Worm (Caenorhabditis elegans) whole organism, young adult: ENCODE data around the gene ugt-32.

ENCODE experiments used
- B0019.2 ChIP-seq: fragments of 200-800 bp; sonication (Bioruptor generic); conservative IDR thresholded peaks from 2 replicates; pipeline ENCODE4 v1.3.6; 2022; ENCODE audit warnings: missing genetic modification reagents, missing genetic modification characterization, missing compliant biosample characterization
- B0261.1 ChIP-seq: sonication (generic microtip); optimal IDR thresholded peaks from 2 replicates; lab custom pipeline; 2016; ENCODE audit warnings: mild to moderate bottlenecking, missing genetic modification characterization, moderate library complexity, missing compliant biosample characterization
- B0336.3 ChIP-seq: fragments of 200-800 bp; sonication (Bioruptor generic); IDR thresholded peaks from 2 replicates; pipeline ENCODE4 v1.3.6; 2022; ENCODE audit warnings: missing genetic modification characterization, missing compliant biosample characterization
- D2030.7 ChIP-seq: fragments of 200-800 bp; sonication (Bioruptor generic); IDR thresholded peaks from 2 replicates; pipeline ENCODE4 v1.3.6; 2022; ENCODE audit warnings: missing genetic modification reagents, missing genetic modification characterization, missing compliant biosample characterization
- F37B4.10 ChIP-seq: fragments of 200-800 bp; sonication (Bioruptor generic); IDR thresholded peaks from 2 replicates; pipeline ENCODE4 v1.3.6; 2022; ENCODE audit warnings: missing genetic modification characterization, missing compliant biosample characterization
- F39B2.1 ChIP-seq: fragments of 200-800 bp; sonication (Bioruptor generic); IDR thresholded peaks from 2 replicates; pipeline ENCODE4 v1.3.6; 2022; ENCODE audit warnings: missing genetic modification reagents, missing genetic modification characterization, missing compliant biosample characterization
- Y56A3A.18 ChIP-seq: fragments of 200-800 bp; sonication (Bioruptor generic); IDR thresholded peaks from 2 replicates; pipeline ENCODE4 v1.3.6; 2022; ENCODE audit warnings: missing genetic modification reagents, missing genetic modification characterization, missing compliant biosample characterization
- Y67H2A.10 ChIP-seq: fragments of 200-800 bp; sonication (Bioruptor generic); conservative IDR thresholded peaks from 2 replicates; pipeline ENCODE4 v1.3.6; 2022; ENCODE audit warnings: missing genetic modification reagents, missing genetic modification characterization, missing compliant biosample characterization
- ZK185.1 ChIP-seq: sonication (generic microtip); optimal IDR thresholded peaks from 2 replicates; lab custom pipeline; 2016; ENCODE audit warnings: mild to moderate bottlenecking, missing genetic modification characterization, missing compliant biosample characterization; ENCODE audit not compliant: poor library complexity, severe bottlenecking
- aptf-2 ChIP-seq: fragments of 200-800 bp; sonication (Bioruptor generic); conservative IDR thresholded peaks from 2 replicates; pipeline ENCODE4 v1.3.6; 2022; ENCODE audit warnings: missing genetic modification reagents, missing genetic modification characterization, missing compliant biosample characterization
- atf-7 ChIP-seq: sonication (generic microtip); optimal IDR thresholded peaks from 2 replicates; lab custom pipeline; 2017; ENCODE audit warnings: mild to moderate bottlenecking, missing genetic modification characterization, missing compliant biosample characterization
- attf-3 ChIP-seq: fragments of 200-800 bp; sonication (Bioruptor generic); conservative IDR thresholded peaks from 2 replicates; pipeline ENCODE4 v1.3.6; 2022; ENCODE audit warnings: missing genetic modification reagents, missing genetic modification characterization, missing compliant biosample characterization
- attf-5 ChIP-seq: fragments of 200-800 bp; sonication (Bioruptor generic); optimal IDR thresholded peaks from 2 replicates; lab custom pipeline; 2018; ENCODE audit warnings: mild to moderate bottlenecking, missing genetic modification characterization, missing compliant biosample characterization
- cebp-1 ChIP-seq, 2 experiments: fragments of 200-800 bp in 1 of 2; sonication (Bioruptor generic) in 1 of 2; sonication (generic microtip) in 1 of 2; IDR thresholded peaks in 1 of 2; optimal IDR thresholded peaks in 1 of 2; 2 replicates each; pipeline versions ENCODE4 v1.3.6 to Lab custom; 2017 to 2022; ENCODE audit warnings: missing compliant biosample characterization in 2 of 2, missing genetic modification characterization in 2 of 2, mild to moderate bottlenecking in 1 of 2, missing genetic modification reagents in 1 of 2, moderate library complexity in 1 of 2
- cebp-2 ChIP-seq: fragments of 200-800 bp; sonication (Bioruptor generic); IDR thresholded peaks from 2 replicates; pipeline ENCODE4 v1.3.6; 2022; ENCODE audit warnings: missing genetic modification characterization, missing compliant biosample characterization
- ceh-27 ChIP-seq: fragments of 200-800 bp; sonication (Bioruptor generic); optimal IDR thresholded peaks from 2 replicates; lab custom pipeline; 2018; ENCODE audit warnings: mild to moderate bottlenecking, missing genetic modification characterization, moderate library complexity, missing compliant biosample characterization
- ceh-79 ChIP-seq: sonication (generic microtip); optimal IDR thresholded peaks from 2 replicates; lab custom pipeline; 2017; ENCODE audit warnings: mild to moderate bottlenecking, missing genetic modification characterization, missing compliant biosample characterization
- ceh-91 ChIP-seq: fragments of 200-800 bp; sonication (Bioruptor generic); IDR thresholded peaks from 2 replicates; pipeline ENCODE4 v1.3.6; 2022; ENCODE audit warnings: missing genetic modification reagents, missing genetic modification characterization, missing compliant biosample characterization
- dox-1 ChIP-seq: fragments of 200-800 bp; sonication (Bioruptor generic); IDR thresholded peaks from 2 replicates; pipeline ENCODE4 v1.3.6; 2022; ENCODE audit warnings: missing genetic modification reagents, missing genetic modification characterization, missing compliant biosample characterization
- dpl-1 ChIP-seq: fragments of 150-350 bp; optimal IDR thresholded peaks from 2 replicates; lab custom pipeline; 2014; ENCODE audit warnings: missing biosample characterization, missing genetic modification reagents, missing genetic modification characterization
- efl-1 ChIP-seq: fragments of 150-350 bp; optimal IDR thresholded peaks from 2 replicates; lab custom pipeline; 2014; ENCODE audit warnings: missing biosample characterization, missing genetic modification reagents, missing genetic modification characterization
- egrh-3 ChIP-seq: fragments of 200-800 bp; sonication (Bioruptor generic); IDR thresholded peaks from 2 replicates; pipeline ENCODE4 v1.3.6; 2022; ENCODE audit warnings: missing genetic modification reagents, missing genetic modification characterization, missing compliant biosample characterization
- fkh-3 ChIP-seq: sonication (generic microtip); optimal IDR thresholded peaks from 2 replicates; lab custom pipeline; 2016; ENCODE audit warnings: mild to moderate bottlenecking, missing genetic modification characterization, missing compliant biosample characterization
- him-1 ChIP-seq: sonication (generic microtip); optimal IDR thresholded peaks from 2 replicates; lab custom pipeline; 2016; ENCODE audit warnings: missing genotype, missing genetic modification reagents, missing genetic modification characterization, missing compliant biosample characterization
- hlh-26 ChIP-seq: fragments of 200-800 bp; sonication (Bioruptor generic); conservative IDR thresholded peaks from 2 replicates; pipeline ENCODE4 v1.3.6; 2022; ENCODE audit warnings: missing genetic modification reagents, missing genetic modification characterization, missing compliant biosample characterization
- hmg-1.2 ChIP-seq: fragments of 200-800 bp; sonication (Bioruptor generic); IDR thresholded peaks from 2 replicates; pipeline ENCODE4 v1.3.6; 2022; ENCODE audit warnings: missing genetic modification reagents, missing genetic modification characterization, missing compliant biosample characterization
- let-607 ChIP-seq, 2 experiments: fragments of 200-800 bp in 1 of 2; sonication (Bioruptor generic) in 1 of 2; sonication (generic microtip) in 1 of 2; optimal IDR thresholded peaks; 2 replicates each; lab custom pipeline; 2016 to 2018; ENCODE audit warnings: mild to moderate bottlenecking in 2 of 2, missing compliant biosample characterization in 2 of 2, missing genetic modification characterization in 2 of 2, moderate library complexity in 2 of 2, missing genotype in 1 of 2
- lin-54 ChIP-seq: fragments of 200-800 bp; sonication (Bioruptor generic); optimal IDR thresholded peaks from 2 replicates; lab custom pipeline; 2018; ENCODE audit warnings: mild to moderate bottlenecking, missing genetic modification characterization, missing compliant biosample characterization
- lir-1 ChIP-seq: fragments of 200-800 bp; sonication (Bioruptor generic); conservative IDR thresholded peaks from 2 replicates; pipeline ENCODE4 v1.3.6; 2022; ENCODE audit warnings: missing genetic modification reagents, missing genetic modification characterization, missing compliant biosample characterization
- nfya-2 ChIP-seq: fragments of 200-800 bp; sonication (Bioruptor generic); IDR thresholded peaks from 2 replicates; pipeline ENCODE4 v1.3.6; 2022; ENCODE audit warnings: missing genetic modification reagents, missing genetic modification characterization, missing compliant biosample characterization
- nhr-27 ChIP-seq: fragments of 200-800 bp; sonication (Bioruptor generic); optimal IDR thresholded peaks from 2 replicates; lab custom pipeline; 2018; ENCODE audit warnings: mild to moderate bottlenecking, missing genetic modification characterization, moderate library complexity, missing compliant biosample characterization
- nhr-80 ChIP-seq: sonication (generic microtip); optimal IDR thresholded peaks from 2 replicates; lab custom pipeline; 2016; ENCODE audit warnings: missing genetic modification characterization, missing compliant biosample characterization
- nhr-90 ChIP-seq: sonication (generic microtip); optimal IDR thresholded peaks from 2 replicates; lab custom pipeline; 2016; ENCODE audit warnings: missing genotype, mild to moderate bottlenecking, missing genetic modification characterization, missing compliant biosample characterization
- sdz-38 ChIP-seq: sonication (generic microtip); optimal IDR thresholded peaks from 2 replicates; lab custom pipeline; 2016; ENCODE audit warnings: missing genotype, missing genetic modification characterization, missing compliant biosample characterization

ugt-32 gene

DNA sequence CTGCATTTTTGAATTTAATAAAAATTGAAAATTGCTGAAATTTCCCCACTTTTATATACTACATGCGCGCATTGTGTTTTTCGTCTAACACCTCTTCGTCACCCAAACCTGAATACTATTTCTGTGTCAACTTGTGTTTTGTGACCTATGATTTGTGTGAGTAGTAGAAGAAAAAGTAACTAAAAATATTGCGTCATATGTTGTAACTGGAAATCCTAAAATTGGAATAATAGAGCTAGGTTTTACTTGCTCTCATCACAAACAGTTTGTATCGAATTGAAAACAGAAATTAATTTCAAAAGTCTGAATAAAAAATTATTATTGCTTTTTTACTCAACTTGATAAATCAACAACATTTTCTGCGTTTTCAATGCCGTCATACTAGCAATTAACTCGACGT, 38.3 kb downstream of the ugt-32 start, which contains the start of gene R08F11.4:
Gene R08F11.4 (minus strand): TSS at position 29 of the 400 bp plus-strand sequence.
- TF ChIP-seq B0019.2 (no peak), efl-1 (no peak), nhr-80 (tag; lab: Kevin White, UChicago) (no peak), Y56A3A.18 (GFP tag; lab: Robert Waterston, UW) (no peak), ceh-79 (no peak), ceh-91 (no peak), atf-7 (tag; lab: Kevin White, UChicago) (no peak), cebp-2 (no peak), F39B2.1 (no peak), Y67H2A.10 (GFP tag; lab: Robert Waterston, UW) (no peak), F37B4.10 (GFP tag; lab: Robert Waterston, UW) (no peak), attf-3 (no peak)

DNA sequence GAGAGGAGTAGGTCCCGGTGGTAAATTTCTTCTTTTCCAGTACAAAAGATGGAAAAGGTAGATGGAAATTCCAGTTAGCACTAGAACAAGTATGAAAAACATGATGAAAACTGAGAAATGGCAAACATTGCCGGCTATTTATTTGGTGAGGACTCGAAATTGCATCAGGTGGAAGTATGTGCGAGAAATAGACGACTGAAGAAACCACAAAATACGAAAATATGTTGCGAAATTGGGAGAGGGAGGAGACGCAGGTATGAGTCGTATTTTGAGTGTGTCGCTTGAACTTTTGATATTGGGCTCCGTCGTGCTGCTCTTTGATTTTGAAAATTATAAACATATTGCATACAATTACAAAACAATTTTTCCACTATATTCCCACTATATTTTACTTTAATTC, 40.5 kb downstream of the ugt-32 start, which contains the start of gene cyp-33C8:
Gene cyp-33C8 (minus strand): TSS at position 200 of the 400 bp plus-strand sequence.
- no peak for TF ChIP-seq sdz-38 (tag; lab: Kevin White, UChicago)
- no peak for TF ChIP-seq dox-1
- TF ChIP-seq nhr-90 (tag; lab: Kevin White, UChicago) = no peak
- TF ChIP-seq lin-54 (GFP tag; lab: Kevin White, UChicago) = no peak
- no peak for TF ChIP-seq hlh-26
- no peak for TF ChIP-seq dpl-1 (GFP tag; lab: Kevin White, UChicago)
- no peak for TF ChIP-seq nhr-27 (tag; lab: Kevin White, UChicago)
- TF ChIP-seq D2030.7 (GFP tag; lab: Robert Waterston, UW) = no peak
- peak; percentile 6; the same call in 1 of the 2 replicates for TF ChIP-seq hmg-1.2 (GFP tag; lab: Robert Waterston, UW)
- no peak for TF ChIP-seq ZK185.1 (tag; lab: Kevin White, UChicago)
- TF ChIP-seq egrh-3 = no peak
- TF ChIP-seq nhr-80 (tag; lab: Kevin White, UChicago) = peak; percentile 31
- TF ChIP-seq attf-5 (GFP tag; lab: Kevin White, UChicago) = peak; percentile 51
- no peak for TF ChIP-seq aptf-2 (GFP tag; lab: Robert Waterston, UW)
- TF ChIP-seq nfya-2 (GFP tag; lab: Robert Waterston, UW) = no peak
- TF ChIP-seq cebp-1 (GFP tag; IDR thresholded peaks at IDR 0.05; lab: Robert Waterston, UW) = peak; percentile 94
- peak; percentile 97 for TF ChIP-seq cebp-1 (tag; optimal IDR thresholded peaks at IDR 0.05; lab: Kevin White, UChicago)
- peak; percentile 10 for TF ChIP-seq ceh-27
- TF ChIP-seq B0336.3 = no peak

DNA sequence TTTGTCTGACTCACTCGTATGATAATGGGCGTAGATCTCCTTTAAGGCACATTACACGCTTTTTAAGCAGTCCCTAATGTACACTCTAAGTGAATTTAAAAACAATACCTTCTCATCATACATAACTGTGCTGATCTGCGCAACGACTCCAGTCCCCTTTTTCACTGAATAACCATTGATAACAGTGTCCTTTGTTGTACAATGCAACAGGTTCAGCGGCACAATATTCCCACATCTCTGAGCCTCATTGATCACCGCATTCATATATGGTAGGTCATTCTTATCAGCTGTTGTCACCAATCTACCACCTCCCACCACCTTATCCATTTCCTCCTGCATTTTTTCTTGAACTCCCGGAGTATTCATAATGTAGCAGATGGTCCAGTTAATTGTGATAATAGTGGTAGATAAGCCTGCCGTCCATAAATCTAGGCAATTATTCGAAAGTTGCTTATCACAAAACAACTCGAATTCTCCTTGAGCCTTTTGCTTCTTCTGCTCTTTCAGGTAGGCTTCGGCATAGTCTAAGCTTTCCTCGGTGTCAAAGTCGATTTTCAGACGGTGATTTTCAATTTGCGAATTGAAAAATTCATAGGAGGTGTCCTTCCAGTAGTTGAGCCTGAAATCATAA, 41.9 kb downstream of the ugt-32 start:
- TF ChIP-seq lir-1 (GFP tag; lab: Robert Waterston, UW) (no peak), lin-54 (GFP tag; lab: Kevin White, UChicago) (no peak), ZK185.1 (tag; lab: Kevin White, UChicago) (no peak), fkh-3 (tag; lab: Kevin White, UChicago) (no peak), B0261.1 (no peak), let-607 (tag; optimal IDR thresholded peaks at IDR 0.05; lab: Kevin White, UChicago) (no peak), sdz-38 (tag; lab: Kevin White, UChicago) (no peak), him-1 (tag; lab: Kevin White, UChicago) (no peak)
